Worm (Caenorhabditis elegans): ENCODE data around the gene ufm-1.

DNA sequence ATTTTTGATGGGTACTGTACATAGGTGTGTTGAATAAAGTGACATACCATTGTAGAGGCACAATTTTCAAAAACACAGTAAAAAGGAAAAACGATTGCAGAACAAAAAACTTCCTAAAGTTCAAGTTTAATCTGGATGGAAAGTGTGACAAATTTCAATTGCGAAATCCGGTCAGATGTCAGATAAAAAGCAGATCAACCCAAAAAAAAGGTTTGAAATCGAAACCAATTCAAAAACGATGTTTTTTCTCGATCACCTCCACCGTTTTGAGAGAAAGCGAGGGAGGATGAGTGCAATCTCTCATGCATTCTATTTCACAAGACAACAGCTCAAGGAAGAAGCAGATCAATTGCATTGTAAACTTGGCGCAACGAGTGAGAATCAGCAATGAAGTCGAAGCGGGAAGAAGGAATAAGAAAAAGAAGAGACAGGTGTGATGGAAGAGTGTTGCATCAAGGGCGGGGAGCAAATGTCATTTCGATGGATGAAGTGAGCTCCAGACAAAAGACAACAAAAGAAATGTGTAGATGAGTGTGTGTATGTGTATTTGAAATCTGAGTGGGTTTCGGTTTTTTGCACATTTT, 21.4 kb downstream of the ufm-1 start:
- TF ChIP-seq ama-1 (optimal IDR thresholded peaks at IDR 0.05) (no peak), ets-7 (tag; optimal IDR thresholded peaks at IDR 0.05) (no peak), sea-1 (GFP tag; conservative IDR thresholded peaks at IDR 0.05) (no peak)

Measured in whole organism, early embryonic.